Worm (Caenorhabditis elegans) whole organism, L3 larva: Measurements from ENCODE around the gene W06F12.2.
A peak's percentile ranks its signal among the peaks of the same experiment; 100 is the strongest.

ENCODE experiments used
- R02D3.7 ChIP-seq: fragments of 150-350 bp; optimal IDR thresholded peaks from 2 replicates; lab custom pipeline; 2014; ENCODE audit warnings: missing biosample characterization, missing genetic modification characterization
- ZK546.5 ChIP-seq: sonication (generic microtip); optimal IDR thresholded peaks from 2 replicates; lab custom pipeline; 2017; ENCODE audit warnings: missing biosample characterization, missing genetic modification characterization
- ama-1 ChIP-seq: fragments of 150-350 bp; optimal IDR thresholded peaks from 2 replicates; lab custom pipeline; 2018
- ceh-16 ChIP-seq: sonication (generic microtip); optimal IDR thresholded peaks from 2 replicates; lab custom pipeline; 2017; ENCODE audit warnings: missing biosample characterization, missing genetic modification characterization
- ceh-28 ChIP-seq: fragments of 150-350 bp; optimal IDR thresholded peaks from 2 replicates; lab custom pipeline; 2014; ENCODE audit warnings: missing biosample characterization, missing genetic modification reagents, missing genetic modification characterization
- ceh-82 ChIP-seq: fragments of 150-350 bp; optimal IDR thresholded peaks from 2 replicates; lab custom pipeline; 2014; ENCODE audit warnings: missing biosample characterization, missing genetic modification characterization
- ceh-9 ChIP-seq: sonication (generic microtip); optimal IDR thresholded peaks from 2 replicates; lab custom pipeline; 2018; ENCODE audit warnings: missing biosample characterization, missing genetic modification characterization
- daf-12 ChIP-seq: fragments of 150-350 bp; optimal IDR thresholded peaks from 2 replicates; lab custom pipeline; 2014; ENCODE audit warnings: missing biosample characterization, missing genetic modification reagents, missing genetic modification characterization
- egl-27 ChIP-seq: sonication (generic microtip); optimal IDR thresholded peaks from 4 replicates; lab custom pipeline; 2017; ENCODE audit warnings: missing biosample characterization, missing genetic modification reagents, missing genetic modification characterization
- egl-5 ChIP-seq: fragments of 150-350 bp; optimal IDR thresholded peaks from 2 replicates; lab custom pipeline; 2017; ENCODE audit warnings: missing biosample characterization, missing genetic modification reagents, missing genetic modification characterization, inconsistent platforms
- elt-1 ChIP-seq: fragments of 150-350 bp; optimal IDR thresholded peaks from 2 replicates; lab custom pipeline; 2014; ENCODE audit warnings: missing biosample characterization, missing genetic modification characterization
- elt-2 ChIP-seq: sonication (generic microtip); optimal IDR thresholded peaks from 2 replicates; lab custom pipeline; 2016; ENCODE audit warnings: missing genetic modification reagents, mild to moderate bottlenecking, missing genetic modification characterization, missing compliant biosample characterization
- elt-3 ChIP-seq, 3 experiments: fragments of 150-350 bp in 1 of 3; sonication (generic microtip) in 2 of 3; optimal IDR thresholded peaks; 2 replicates in 2 of 3; 4 replicates in 1 of 3; lab custom pipeline; 2014 to 2017; ENCODE audit warnings: missing biosample characterization in 3 of 3, missing genetic modification characterization in 3 of 3
- eor-1 ChIP-seq, 2 experiments: fragments of 150-350 bp; optimal IDR thresholded peaks; 2 replicates each; lab custom pipeline; 2014 to 2018; ENCODE audit warnings: missing biosample characterization in 2 of 2, missing genetic modification characterization in 2 of 2
- fkh-10 ChIP-seq: sonication (generic microtip); optimal IDR thresholded peaks from 2 replicates; lab custom pipeline; 2017; ENCODE audit warnings: missing biosample characterization, missing genetic modification reagents, missing genetic modification characterization
- fkh-2 ChIP-seq: fragments of 150-350 bp; optimal IDR thresholded peaks from 2 replicates; lab custom pipeline; 2014; ENCODE audit warnings: missing biosample characterization, missing genetic modification reagents, missing genetic modification characterization
- fos-1 ChIP-seq: fragments of 150-350 bp; optimal IDR thresholded peaks from 2 replicates; lab custom pipeline; 2014; ENCODE audit warnings: missing biosample characterization, missing genetic modification characterization
- hmg-11 ChIP-seq: sonication (generic microtip); optimal IDR thresholded peaks from 2 replicates; lab custom pipeline; 2016; ENCODE audit warnings: missing genetic modification characterization, missing compliant biosample characterization
- jun-1 ChIP-seq: fragments of 150-350 bp; optimal IDR thresholded peaks from 2 replicates; lab custom pipeline; 2014; ENCODE audit warnings: missing biosample characterization, missing genetic modification reagents, missing genetic modification characterization
- lin-15B ChIP-seq: fragments of 150-350 bp; optimal IDR thresholded peaks from 2 replicates; lab custom pipeline; 2014; ENCODE audit warnings: missing biosample characterization, missing genetic modification characterization
- lin-39 ChIP-seq: fragments of 150-350 bp; optimal IDR thresholded peaks from 2 replicates; lab custom pipeline; 2018; ENCODE audit warnings: missing biosample characterization, missing genetic modification reagents, missing genetic modification characterization
- lsy-12 ChIP-seq: sonication (generic microtip); optimal IDR thresholded peaks from 2 replicates; lab custom pipeline; 2016; ENCODE audit warnings: mild to moderate bottlenecking, missing genetic modification characterization, missing compliant biosample characterization
- mdl-1 ChIP-seq: fragments of 150-350 bp; optimal IDR thresholded peaks from 2 replicates; lab custom pipeline; 2014; ENCODE audit warnings: missing biosample characterization, missing genetic modification characterization
- mml-1 ChIP-seq: fragments of 150-350 bp; sonication (generic microtip); optimal IDR thresholded peaks from 3 replicates; lab custom pipeline; 2014; ENCODE audit warnings: missing biosample characterization, missing genetic modification characterization
- nfya-1 ChIP-seq: sonication (generic microtip); optimal IDR thresholded peaks from 2 replicates; lab custom pipeline; 2017; ENCODE audit warnings: missing genetic modification characterization, mild to moderate bottlenecking, missing compliant biosample characterization, antibody characterized with exemption, moderate library complexity; ENCODE audit not compliant: insufficient read depth
- nhr-11 ChIP-seq: fragments of 150-350 bp; optimal IDR thresholded peaks from 2 replicates; lab custom pipeline; 2014; ENCODE audit warnings: missing biosample characterization, missing genetic modification characterization
- nhr-12 ChIP-seq: fragments of 150-350 bp; optimal IDR thresholded peaks from 2 replicates; lab custom pipeline; 2014; ENCODE audit warnings: missing biosample characterization, missing genetic modification characterization
- nhr-23 ChIP-seq: fragments of 150-350 bp; optimal IDR thresholded peaks from 2 replicates; lab custom pipeline; 2014; ENCODE audit warnings: missing biosample characterization, missing genetic modification reagents, missing genetic modification characterization
- nhr-237 ChIP-seq: fragments of 150-350 bp; optimal IDR thresholded peaks from 2 replicates; lab custom pipeline; 2014; ENCODE audit warnings: missing biosample characterization, missing genetic modification characterization
- nhr-25 ChIP-seq: sonication (generic microtip); optimal IDR thresholded peaks from 2 replicates; lab custom pipeline; 2017; ENCODE audit warnings: missing biosample characterization, missing genetic modification characterization
- nhr-28 ChIP-seq: fragments of 150-350 bp; optimal IDR thresholded peaks from 2 replicates; lab custom pipeline; 2014; ENCODE audit warnings: missing biosample characterization, missing genetic modification characterization
- nhr-43 ChIP-seq: sonication (generic microtip); optimal IDR thresholded peaks from 2 replicates; lab custom pipeline; 2016; ENCODE audit warnings: mild to moderate bottlenecking, missing genetic modification characterization, missing compliant biosample characterization; ENCODE audit not compliant: poor library complexity, severe bottlenecking
- nhr-67 ChIP-seq: fragments of 150-350 bp; optimal IDR thresholded peaks from 2 replicates; lab custom pipeline; 2014; ENCODE audit warnings: missing biosample characterization, missing genetic modification characterization
- nhr-76 ChIP-seq: fragments of 150-350 bp; sonication (generic microtip); optimal IDR thresholded peaks from 5 replicates; lab custom pipeline; 2014; ENCODE audit warnings: missing biosample characterization, missing genetic modification characterization
- nhr-77 ChIP-seq: fragments of 150-350 bp; optimal IDR thresholded peaks from 2 replicates; lab custom pipeline; 2014; ENCODE audit warnings: missing biosample characterization, missing genetic modification characterization
- pha-4 ChIP-seq: fragments of 150-350 bp; optimal IDR thresholded peaks from 2 replicates; lab custom pipeline; 2014; ENCODE audit warnings: missing biosample characterization, missing genetic modification reagents, missing genetic modification characterization
- pqm-1 ChIP-seq: fragments of 150-350 bp; optimal IDR thresholded peaks from 2 replicates; lab custom pipeline; 2017; ENCODE audit warnings: missing biosample characterization, missing genetic modification characterization, inconsistent platforms
- sea-2 ChIP-seq: fragments of 150-350 bp; sonication (generic microtip); optimal IDR thresholded peaks from 4 replicates; lab custom pipeline; 2014; ENCODE audit warnings: missing biosample characterization, missing genetic modification reagents, missing genetic modification characterization
- skn-1 ChIP-seq: fragments of 150-350 bp; optimal IDR thresholded peaks from 2 replicates; lab custom pipeline; 2014; ENCODE audit warnings: missing biosample characterization, missing genetic modification characterization
- snpc-4 ChIP-seq: fragments of 150-350 bp; optimal IDR thresholded peaks from 2 replicates; lab custom pipeline; 2014; ENCODE audit warnings: missing biosample characterization, missing genetic modification characterization
- tbx-2 ChIP-seq: sonication (generic microtip); optimal IDR thresholded peaks from 2 replicates; lab custom pipeline; 2016; ENCODE audit warnings: mild to moderate bottlenecking, missing genetic modification characterization, missing compliant biosample characterization
- unc-39 ChIP-seq: sonication (generic microtip); optimal IDR thresholded peaks from 4 replicates; lab custom pipeline; 2017; ENCODE audit warnings: missing biosample characterization, missing genetic modification characterization
- unc-62 ChIP-seq: fragments of 150-350 bp; sonication (generic microtip); optimal IDR thresholded peaks from 4 replicates; lab custom pipeline; 2014; ENCODE audit warnings: missing biosample characterization, missing genetic modification reagents, missing genetic modification characterization
- zag-1 ChIP-seq: fragments of 150-350 bp; optimal IDR thresholded peaks from 2 replicates; lab custom pipeline; 2014; ENCODE audit warnings: missing biosample characterization, missing genetic modification characterization
- ztf-11 ChIP-seq: fragments of 150-350 bp; optimal IDR thresholded peaks from 2 replicates; lab custom pipeline; 2014; ENCODE audit warnings: missing biosample characterization, missing genetic modification characterization
- ztf-4 ChIP-seq: fragments of 150-350 bp; optimal IDR thresholded peaks from 2 replicates; lab custom pipeline; 2014; ENCODE audit warnings: missing biosample characterization, missing genetic modification characterization

W06F12.2 gene

ce11 chrIII:13766704-13767323, 35.3 kb upstream of the W06F12.2 start (continued):
- TF ChIP-seq ceh-9 (tag; lab: Kevin White, UChicago) (no peak), egl-27 (tag; lab: Kevin White, UChicago) (no peak), nhr-28 (no peak), snpc-4 (tag; lab: Kevin White, UChicago) (no peak), pqm-1 (tag; lab: Kevin White, UChicago) (peak; percentile 46), nhr-77 (tag; lab: Kevin White, UChicago) (no peak)

- no peak for TF ChIP-seq nhr-25 (tag; lab: Kevin White, UChicago)
- no peak for TF ChIP-seq ztf-11
- no peak for TF ChIP-seq nhr-23 (tag; lab: Kevin White, UChicago)
- TF ChIP-seq lin-15B (tag; lab: Kevin White, UChicago), result no peak
- no peak for TF ChIP-seq ztf-4 (tag; lab: Kevin White, UChicago)
- no peak for TF ChIP-seq sea-2 (GFP tag; lab: Kevin White, UChicago)
- no peak for TF ChIP-seq nhr-76 (tag; lab: Kevin White, UChicago)
- TF ChIP-seq nhr-28, result no peak
- no peak for TF ChIP-seq ama-1 (lab: Kevin White, UChicago)
- TF ChIP-seq, all 47 proteins: peak for 0
Observed at ce11 chrIII:13765782-13766181, 34.3 kb upstream of the W06F12.2 start.

- TF ChIP-seq fkh-10 (GFP tag; lab: Kevin White, UChicago), result no peak
- TF ChIP-seq zag-1, result no peak
- TF ChIP-seq nhr-76 (tag; lab: Kevin White, UChicago), result no peak
- no peak for TF ChIP-seq nhr-237 (tag; lab: Kevin White, UChicago)
- no peak for TF ChIP-seq ceh-9 (tag; lab: Kevin White, UChicago)
- TF ChIP-seq ceh-16, result no peak
- no peak for TF ChIP-seq ceh-82 (tag; lab: Kevin White, UChicago)
- no peak for TF ChIP-seq nhr-12 (tag; lab: Kevin White, UChicago)
- TF ChIP-seq fkh-2, result no peak
- no peak for TF ChIP-seq unc-62 (GFP tag; lab: Kevin White, UChicago)
- TF ChIP-seq lsy-12 (tag; lab: Kevin White, UChicago), result no peak
- no peak for TF ChIP-seq ztf-4 (tag; lab: Kevin White, UChicago)
- peak; percentile 56 for TF ChIP-seq nhr-23 (tag; lab: Kevin White, UChicago)
- TF ChIP-seq nhr-67 (tag; lab: Kevin White, UChicago), result no peak
- peak; percentile 42 for TF ChIP-seq jun-1 (tag; lab: Kevin White, UChicago)
- no peak for TF ChIP-seq nhr-28
- peak; percentile 45 for TF ChIP-seq nfya-1
- peak; percentile 68 for TF ChIP-seq hmg-11 (tag; lab: Kevin White, UChicago)
- TF ChIP-seq fos-1 (tag; lab: Kevin White, UChicago), result no peak
- TF ChIP-seq lin-15B (tag; lab: Kevin White, UChicago), result no peak
- no peak for TF ChIP-seq nhr-11 (tag; lab: Kevin White, UChicago)
- no peak for TF ChIP-seq ceh-28 (tag; lab: Kevin White, UChicago)
- TF ChIP-seq egl-5, result no peak
- peak; percentile 80 for TF ChIP-seq nhr-43 (tag; lab: Kevin White, UChicago)
- TF ChIP-seq pqm-1 (tag; lab: Kevin White, UChicago), result peak; percentile 44
- TF ChIP-seq pha-4 (tag; lab: Kevin White, UChicago), result peak; percentile 54
- TF ChIP-seq nhr-77 (tag; lab: Kevin White, UChicago), result no peak
- TF ChIP-seq ZK546.5, result no peak
- TF ChIP-seq tbx-2 (tag; lab: Kevin White, UChicago), result no peak
- no peak for TF ChIP-seq ztf-11
- no peak for TF ChIP-seq eor-1 (tag; optimal IDR thresholded peaks at IDR 0.05; lab: Kevin White, UChicago)
- no peak for TF ChIP-seq skn-1 (tag; lab: Kevin White, UChicago)
- no peak for TF ChIP-seq elt-1 (tag; lab: Kevin White, UChicago)
- TF ChIP-seq lin-39 (tag; lab: Kevin White, UChicago), result peak; percentile 19
- TF ChIP-seq elt-2, result peak; percentile 8
- peak; percentile 10 for TF ChIP-seq egl-27 (tag; lab: Kevin White, UChicago)
- TF ChIP-seq unc-39 (tag; lab: Kevin White, UChicago), result no peak
- TF ChIP-seq mml-1 (tag; lab: Kevin White, UChicago), result no peak
- peak; percentile 19 for TF ChIP-seq snpc-4 (tag; lab: Kevin White, UChicago)
- TF ChIP-seq daf-12 (tag; lab: Kevin White, UChicago), result no peak
- TF ChIP-seq R02D3.7 (tag; lab: Kevin White, UChicago), result no peak
- peak; percentile 57 for TF ChIP-seq ama-1 (lab: Kevin White, UChicago)
- peak in 1 of 3 experiments; percentile 7 for TF ChIP-seq elt-3 (tag; optimal IDR thresholded peaks at IDR 0.05; lab: Kevin White, UChicago)
- no peak for TF ChIP-seq mdl-1 (tag; lab: Kevin White, UChicago)
- TF ChIP-seq sea-2 (GFP tag; lab: Kevin White, UChicago), result no peak
Observed at ce11 chrIII:13763260-13764112, 32.0 kb upstream of the W06F12.2 start.
